Fruit fly (Drosophila melanogaster): ENCODE measurements around the gene CG15743.

The CG15743 gene

dm6 chrX:13332702-13333243 lies 47.3 kb downstream of the CG15743 start (continued):
- TF ChIP-seq TFAM (GFP tag; optimal IDR thresholded peaks at IDR 0.05) (no peak), CG4328 (GFP tag; optimal IDR thresholded peaks at IDR 0.05) (no peak), fu2 (GFP tag; optimal IDR thresholded peaks at IDR 0.05) (no peak), Oaz (GFP tag; IDR thresholded peaks at IDR 0.05) (no peak), CG33213 (GFP tag; optimal IDR thresholded peaks at IDR 0.05) (no peak), CG4707 (GFP tag; optimal IDR thresholded peaks at IDR 0.05) (no peak), mam (GFP tag; optimal IDR thresholded peaks at IDR 0.05) (peak; percentile 49), CG5180 (GFP tag; optimal IDR thresholded peaks at IDR 0.05) (no peak), z (GFP tag; IDR thresholded peaks at IDR 0.05) (no peak), dati (GFP tag; IDR thresholded peaks at IDR 0.05) (no peak), ERR (GFP tag; optimal IDR thresholded peaks at IDR 0.05) (peak; percentile 46), CG8765 (GFP tag; IDR thresholded peaks at IDR 0.05) (no peak), peb (GFP tag; IDR thresholded peaks at IDR 0.05) (no peak), CG8281 (tag; optimal IDR thresholded peaks at IDR 0.05) (no peak), Sry-β (GFP tag; optimal IDR thresholded peaks at IDR 0.05) (no peak), CG11085 (GFP tag; IDR thresholded peaks at IDR 0.05) (no peak), CHES-1-like (GFP tag; optimal IDR thresholded peaks at IDR 0.05) (peak; percentile 7), tio (GFP tag; optimal IDR thresholded peaks at IDR 0.05) (peak; percentile 12), Ravus (GFP tag; IDR thresholded peaks at IDR 0.05) (no peak), CG17186 (GFP tag; optimal IDR thresholded peaks at IDR 0.05) (no peak), chm (GFP tag; IDR thresholded peaks at IDR 0.05) (no peak; the same call in 1 of the 2 replicates), onecut (GFP tag; IDR thresholded peaks at IDR 0.05) (no peak), CG1529 (GFP tag; optimal IDR thresholded peaks at IDR 0.05) (no peak), CG13624 (GFP tag; optimal IDR thresholded peaks at IDR 0.05) (peak; percentile 58), CG12299 (tag; optimal IDR thresholded peaks at IDR 0.05) (no peak), CG11695 (GFP tag; IDR thresholded peaks at IDR 0.05) (no peak), ken (GFP tag; IDR thresholded peaks at IDR 0.05) (no peak), Lpt (GFP tag; optimal IDR thresholded peaks at IDR 0.05) (no peak), CG32532 (GFP tag; IDR thresholded peaks at IDR 0.05) (peak; percentile 42; the same call in 1 of the 2 replicates), h (optimal IDR thresholded peaks at IDR 0.05) (no peak), Hand (GFP tag; optimal IDR thresholded peaks at IDR 0.05) (no peak), CG31441 (GFP tag; IDR thresholded peaks at IDR 0.05) (no peak), Dref (GFP tag; IDR thresholded peaks at IDR 0.05) (no peak), mirr (GFP tag; optimal IDR thresholded peaks at IDR 0.05) (no peak), Meics (GFP tag; optimal IDR thresholded peaks at IDR 0.05) (peak; percentile 57), CG17328 (GFP tag; IDR thresholded peaks at IDR 0.05) (no peak), phol (tag; optimal IDR thresholded peaks at IDR 0.05) (peak; percentile 2), sc (optimal IDR thresholded peaks at IDR 0.05) (no peak), sc (GFP tag; optimal IDR thresholded peaks at IDR 0.05) (no peak), hkb (optimal IDR thresholded peaks at IDR 0.05) (no peak), hkb (GFP tag; IDR thresholded peaks at IDR 0.05) (no peak), CG1832 (GFP tag; optimal IDR thresholded peaks at IDR 0.05) (no peak), B-H1 (GFP tag; IDR thresholded peaks at IDR 0.05) (no peak), abd-A (tag; optimal IDR thresholded peaks at IDR 0.05) (no peak), bab2 (GFP tag; optimal IDR thresholded peaks at IDR 0.05) (peak; percentile 45), CG12942 (GFP tag; optimal IDR thresholded peaks at IDR 0.05) (no peak), lab (GFP tag; optimal IDR thresholded peaks at IDR 0.05) (peak; percentile 8), CG7786 (GFP tag; optimal IDR thresholded peaks at IDR 0.05) (peak; percentile 60), ara (GFP tag; IDR thresholded peaks at IDR 0.05) (no peak), sob (GFP tag; IDR thresholded peaks at IDR 0.05) (no peak), chif (GFP tag; optimal IDR thresholded peaks at IDR 0.05) (no peak), H2.0 (GFP tag; IDR thresholded peaks at IDR 0.05) (no peak), Trl (optimal IDR thresholded peaks at IDR 0.05) (no peak), Trl (GFP tag; optimal IDR thresholded peaks at IDR 0.05) (peak; percentile 5)

Data from whole organism, embryonic.